Worm (Caenorhabditis elegans) whole organism, L1 larva: ENCODE measurements around the gene ZK1248.4.

ENCODE experiments used
- ama-1 ChIP-seq: fragments of 150-350 bp; optimal IDR thresholded peaks from 2 replicates; lab custom pipeline; 2014
- elt-2 ChIP-seq: sonication (generic microtip); optimal IDR thresholded peaks from 2 replicates; lab custom pipeline; 2016; ENCODE audit warnings: missing genetic modification characterization, mild to moderate bottlenecking, inconsistent platforms, missing compliant biosample characterization, missing genetic modification reagents
- mep-1 ChIP-seq: fragments of 150-350 bp; optimal IDR thresholded peaks from 2 replicates; lab custom pipeline; 2014; ENCODE audit warnings: missing biosample characterization, missing genetic modification characterization
- tbx-2 ChIP-seq: sonication (generic microtip); optimal IDR thresholded peaks from 2 replicates; lab custom pipeline; 2016; ENCODE audit warnings: missing genetic modification characterization, missing compliant biosample characterization
- unc-86 ChIP-seq: sonication (generic microtip); optimal IDR thresholded peaks from 2 replicates; lab custom pipeline; 2016; ENCODE audit warnings: missing genetic modification characterization, missing compliant biosample characterization
- zag-1 ChIP-seq: fragments of 150-350 bp; optimal IDR thresholded peaks from 2 replicates; lab custom pipeline; 2014; ENCODE audit warnings: missing biosample characterization, missing genetic modification characterization

DNA sequence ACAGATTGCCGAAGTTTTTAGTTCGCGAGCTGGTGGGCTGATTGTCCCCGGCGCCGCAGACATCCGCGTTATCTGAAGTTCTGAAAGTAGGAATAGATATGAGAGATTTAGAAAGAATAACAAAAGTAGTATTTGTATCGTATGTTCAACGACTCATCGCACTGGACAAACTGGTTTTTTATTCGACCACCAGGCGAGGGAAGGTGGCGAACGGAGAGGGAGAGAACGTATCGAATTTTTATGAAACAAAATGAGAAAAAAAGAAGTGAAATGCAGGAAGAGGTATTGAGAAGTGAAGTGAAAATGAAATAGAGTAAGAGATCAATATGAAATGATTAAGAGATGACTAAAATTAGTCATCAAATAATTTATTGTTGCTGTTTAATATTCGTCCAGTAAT lies 9.0 kb downstream of the ZK1248.4 start, which contains the start of gene tbc-2:
- TF ChIP-seq mep-1 (no peak), tbx-2 (no peak), zag-1 (tag; lab: Kevin White, UChicago) (no peak), ama-1 (lab: Kevin White, UChicago) (no peak), unc-86 (tag; lab: Kevin White, UChicago) (no peak), elt-2 (tag; lab: Kevin White, UChicago) (no peak)
